Fruit fly (Drosophila melanogaster) whole organism, wandering third instar larva: ENCODE measurements around the gene CG11899.

ENCODE experiments used
- Abd-B ChIP-seq: fragments of >200 bp; optimal IDR thresholded peaks from 2 replicates; lab custom pipeline; 2017; ENCODE audit warnings: missing biosample characterization, missing genetic modification characterization
- CG32264 ChIP-seq: fragments of 200-800 bp; sonication (Bioruptor generic); optimal IDR thresholded peaks from 2 replicates; lab custom pipeline; 2016; ENCODE audit warnings: missing biosample characterization, missing genetic modification characterization
- CG9705 ChIP-seq: fragments of 200-800 bp; sonication (Bioruptor generic); optimal IDR thresholded peaks from 2 replicates; lab custom pipeline; 2018; ENCODE audit warnings: missing biosample characterization, mild to moderate bottlenecking, missing genetic modification characterization
- Dif ChIP-seq: fragments of 200-275, 200-300 bp; sonication (Bioruptor generic); optimal IDR thresholded peaks from 2 replicates; lab custom pipeline; 2018; ENCODE audit warnings: missing biosample characterization, missing genetic modification characterization; ENCODE audit not compliant: partially characterized antibody
- GATAd ChIP-seq: sonication (Bioruptor generic); optimal IDR thresholded peaks from 2 replicates; lab custom pipeline; 2016; ENCODE audit warnings: missing biosample characterization, missing genetic modification characterization
- HLH106 ChIP-seq: fragments of 200-800 bp; optimal IDR thresholded peaks from 3 replicates; lab custom pipeline; 2019; ENCODE audit warnings: missing biosample characterization, mild to moderate bottlenecking, missing genetic modification characterization, moderate library complexity
- Hr78 ChIP-seq: fragments of >200 bp; optimal IDR thresholded peaks from 2 replicates; lab custom pipeline; 2017; ENCODE audit warnings: missing biosample characterization, missing genetic modification characterization
- Hr83 ChIP-seq: fragments of 200-300 bp; sonication (Bioruptor generic); optimal IDR thresholded peaks from 2 replicates; lab custom pipeline; 2016; ENCODE audit warnings: missing biosample characterization, mild to moderate bottlenecking, missing genetic modification characterization, moderate library complexity; ENCODE audit not compliant: poor library complexity, severe bottlenecking
- Jra ChIP-seq: sonication (Bioruptor generic); optimal IDR thresholded peaks from 2 replicates; lab custom pipeline; 2016; ENCODE audit warnings: missing biosample characterization, missing genetic modification characterization
- Mio ChIP-seq: sonication (Bioruptor generic); optimal IDR thresholded peaks from 2 replicates; lab custom pipeline; 2016; ENCODE audit warnings: missing biosample characterization, missing genetic modification characterization
- Myc ChIP-seq: fragments of >200 bp; optimal IDR thresholded peaks from 2 replicates; lab custom pipeline; 2017
- N ChIP-seq: fragments of >200 bp; optimal IDR thresholded peaks from 2 replicates; lab custom pipeline; 2018; ENCODE audit warnings: missing biosample characterization, missing external identifiers, missing genetic modification characterization
- OdsH ChIP-seq: fragments of 200-800 bp; sonication (Bioruptor generic); optimal IDR thresholded peaks from 2 replicates; lab custom pipeline; 2016; ENCODE audit warnings: missing biosample characterization, mild to moderate bottlenecking, missing genetic modification characterization
- Rel ChIP-seq, 2 experiments: fragments of 200-800 bp; sonication (Bioruptor generic) in 1 of 2; optimal IDR thresholded peaks; 2 replicates in 1 of 2; 3 replicates in 1 of 2; lab custom pipeline; 2016 to 2019; ENCODE audit warnings: mild to moderate bottlenecking in 2 of 2, missing biosample characterization in 2 of 2, missing genetic modification characterization in 2 of 2, moderate library complexity in 1 of 2
- Sp1 ChIP-seq: fragments of 200-800 bp; sonication (Bioruptor generic); optimal IDR thresholded peaks from 3 replicates; lab custom pipeline; 2019; ENCODE audit warnings: missing biosample characterization, mild to moderate bottlenecking, missing genetic modification characterization, moderate library complexity
- Vsx2 ChIP-seq: fragments of 200-300, 225-300 bp; sonication (Bioruptor generic); optimal IDR thresholded peaks from 2 replicates; lab custom pipeline; 2018; ENCODE audit warnings: missing biosample characterization, missing genetic modification characterization; ENCODE audit not compliant: partially characterized antibody
- br ChIP-seq: fragments of 200-800 bp; sonication (Bioruptor generic); optimal IDR thresholded peaks from 2 replicates; lab custom pipeline; 2016; ENCODE audit warnings: missing biosample characterization, missing genetic modification characterization
- dl ChIP-seq, 2 experiments: fragments of 175-275, 200-275 bp in 1 of 2; fragments of 200-275 bp in 1 of 2; sonication (Bioruptor generic); optimal IDR thresholded peaks; lab custom pipeline; 2018; ENCODE audit warnings: mild to moderate bottlenecking in 2 of 2, missing biosample characterization in 2 of 2, missing genetic modification characterization in 2 of 2, moderate library complexity in 2 of 2; ENCODE audit not compliant: partially characterized antibody in 2 of 2, insufficient read depth in 1 of 2
- dmrt93B ChIP-seq: fragments of 200-800 bp; sonication (Bioruptor generic); optimal IDR thresholded peaks from 2 replicates; lab custom pipeline; 2018; ENCODE audit warnings: missing biosample characterization, mild to moderate bottlenecking, missing genetic modification characterization
- dsf ChIP-seq: sonication (Bioruptor generic); optimal IDR thresholded peaks from 2 replicates; lab custom pipeline; 2016; ENCODE audit warnings: missing biosample characterization, missing genetic modification characterization, borderline replicate concordance
- ey ChIP-seq: fragments of 200-800 bp; sonication (Bioruptor generic); optimal IDR thresholded peaks from 2 replicates; lab custom pipeline; 2016; ENCODE audit warnings: missing biosample characterization, missing genetic modification characterization
- h ChIP-seq: fragments of 200-800 bp; sonication (Bioruptor generic); optimal IDR thresholded peaks from 3 replicates; lab custom pipeline; 2016; ENCODE audit warnings: missing biosample characterization, mild to moderate bottlenecking, missing genetic modification characterization
- lola ChIP-seq: fragments of >200 bp; optimal IDR thresholded peaks from 2 replicates; lab custom pipeline; 2017; ENCODE audit warnings: missing biosample characterization, missing genetic modification characterization
- rgr ChIP-seq: fragments of 200-800 bp; sonication (Bioruptor generic); optimal IDR thresholded peaks from 3 replicates; lab custom pipeline; 2016; ENCODE audit warnings: missing biosample characterization, mild to moderate bottlenecking, missing genetic modification characterization
- sage ChIP-seq: fragments of 200-800 bp; sonication (Bioruptor generic); optimal IDR thresholded peaks from 2 replicates; lab custom pipeline; 2016; ENCODE audit warnings: missing biosample characterization, mild to moderate bottlenecking, missing genetic modification characterization
- sv ChIP-seq: fragments of 200-800 bp; sonication (Bioruptor generic); optimal IDR thresholded peaks from 3 replicates; lab custom pipeline; 2016; ENCODE audit warnings: missing biosample characterization, missing genetic modification characterization
- tai ChIP-seq: sonication (Bioruptor generic); optimal IDR thresholded peaks from 2 replicates; lab custom pipeline; 2016; ENCODE audit warnings: missing biosample characterization, missing genetic modification characterization
- usp ChIP-seq: fragments of >200 bp; optimal IDR thresholded peaks from 2 replicates; lab custom pipeline; 2017; ENCODE audit warnings: missing biosample characterization, missing genetic modification characterization
- woc ChIP-seq: sonication (Bioruptor generic); optimal IDR thresholded peaks from 2 replicates; lab custom pipeline; 2016; ENCODE audit warnings: missing biosample characterization, mild to moderate bottlenecking, missing genetic modification characterization

The CG11899 gene

dm6 chr3R:29219948-29220347 lies 19.7 kb downstream of the CG11899 start, which contains the start of gene eEF1gamma (continued):
- TF ChIP-seq tai (GFP tag; lab: Kevin White, UChicago) (no peak), dsf (GFP tag; lab: Kevin White, UChicago) (no peak), br (GFP tag; lab: Kevin White, UChicago) (peak; percentile 94), dmrt93B (peak; percentile 96), Abd-B (no peak), Dif (GFP tag; lab: Kevin White, UChicago) (peak; percentile 38)

dm6 chr3R:29220585-29220984 lies 20.3 kb downstream of the CG11899 start:
- no peak for TF ChIP-seq Vsx2 (GFP tag; lab: Kevin White, UChicago)
- TF ChIP-seq dl (GFP tag; optimal IDR thresholded peaks at IDR 0.05; lab: Kevin White, UChicago; ENCODE audit: insufficient read depth in 1 of 2, partially characterized antibody in 2 of 2): no peak
- TF ChIP-seq woc: no peak
- no peak for TF ChIP-seq Myc (lab: Kevin White, UChicago)
- no peak for TF ChIP-seq GATAd (GFP tag; lab: Kevin White, UChicago)

dm6 chr3R:29221168-29221567 lies 20.9 kb downstream of the CG11899 start:
- TF ChIP-seq dl (GFP tag; optimal IDR thresholded peaks at IDR 0.05; lab: Kevin White, UChicago; ENCODE audit: insufficient read depth in 1 of 2, partially characterized antibody in 2 of 2): no peak
- TF ChIP-seq br (GFP tag; lab: Kevin White, UChicago): no peak
- no peak for TF ChIP-seq dmrt93B
- TF ChIP-seq Jra: no peak
- no peak for TF ChIP-seq Rel (GFP tag; optimal IDR thresholded peaks at IDR 0.05; lab: Kevin White, UChicago)
- TF ChIP-seq Rel (tag; optimal IDR thresholded peaks at IDR 0.05; lab: Kevin White, UChicago): no peak
- TF ChIP-seq Mio (GFP tag; lab: Kevin White, UChicago): no peak
- no peak for TF ChIP-seq sage (GFP tag; lab: Kevin White, UChicago)
- no peak for TF ChIP-seq lola (GFP tag; lab: Kevin White, UChicago)
- no peak for TF ChIP-seq Hr78

- TF ChIP-seq dl (GFP tag; optimal IDR thresholded peaks at IDR 0.05; lab: Kevin White, UChicago; ENCODE audit: insufficient read depth in 1 of 2, partially characterized antibody in 2 of 2) (no peak), Myc (lab: Kevin White, UChicago) (peak; percentile 7)
Measured at dm6 chr3R:29222891-29223842, 22.9 kb downstream of the CG11899 start, which contains the start of the genes Cisd2 and Brd8. Cisd2 (minus strand) TSS chr3R:29223428. Brd8 (plus strand) TSS chr3R:29223485.

dm6 chr3R:29227675-29228211 lies 27.5 kb downstream of the CG11899 start, which contains the start of gene CG14507:
CG14507 (minus strand) TSS chr3R:29227725.
- TF ChIP-seq dsf (GFP tag; lab: Kevin White, UChicago): no peak
- TF ChIP-seq Mio (GFP tag; lab: Kevin White, UChicago): no peak

- TF ChIP-seq N (GFP tag; lab: Kevin White, UChicago) (peak; percentile 11), Hr83 (GFP tag; lab: Kevin White, UChicago) (peak; percentile 48), h (peak; percentile 19), sv (no peak)
Measured at dm6 chr3R:29228745-29229448, 28.6 kb downstream of the CG11899 start, which contains the start of gene Usp1. Usp1 (plus strand) TSS chr3R:29229161.

dm6 chr3R:29229958-29230357 lies 29.7 kb downstream of the CG11899 start:
- TF ChIP-seq OdsH (GFP tag; lab: Kevin White, UChicago): no peak
- TF ChIP-seq GATAd (GFP tag; lab: Kevin White, UChicago): no peak
- no peak for TF ChIP-seq Rel (GFP tag; optimal IDR thresholded peaks at IDR 0.05; lab: Kevin White, UChicago)
- TF ChIP-seq Rel (tag; optimal IDR thresholded peaks at IDR 0.05; lab: Kevin White, UChicago): no peak
- no peak for TF ChIP-seq rgr (GFP tag; lab: Kevin White, UChicago)
- no peak for TF ChIP-seq Sp1 (GFP tag; lab: Kevin White, UChicago)
- TF ChIP-seq CG9705 (GFP tag; lab: Kevin White, UChicago): no peak
- no peak for TF ChIP-seq usp
- TF ChIP-seq lola (GFP tag; lab: Kevin White, UChicago): no peak
- no peak for TF ChIP-seq woc
- TF ChIP-seq CG32264 (GFP tag; lab: Kevin White, UChicago): no peak
- TF ChIP-seq br (GFP tag; lab: Kevin White, UChicago): no peak
- no peak for TF ChIP-seq HLH106 (tag; lab: Kevin White, UChicago)
- no peak for TF ChIP-seq Myc (lab: Kevin White, UChicago)
- TF ChIP-seq sage (GFP tag; lab: Kevin White, UChicago): no peak
- no peak for TF ChIP-seq dsf (GFP tag; lab: Kevin White, UChicago)
- TF ChIP-seq ey (GFP tag; lab: Kevin White, UChicago): no peak
- no peak for TF ChIP-seq h
